Worm (Caenorhabditis elegans) whole organism, L4/young adult: ENCODE measurements around the gene K12H6.12.

ENCODE experiments used
- W03F9.2 ChIP-seq: fragments of 150-350 bp; optimal IDR thresholded peaks from 2 replicates; lab custom pipeline; 2014; ENCODE audit warnings: missing biosample characterization, missing genetic modification characterization
- dao-5 ChIP-seq: sonication (generic microtip); optimal IDR thresholded peaks from 2 replicates; lab custom pipeline; 2016; ENCODE audit warnings: missing genotype, missing genetic modification characterization, moderate library complexity, missing compliant biosample characterization
- him-1 ChIP-seq: sonication (generic microtip); optimal IDR thresholded peaks from 2 replicates; lab custom pipeline; 2016; ENCODE audit warnings: missing genotype, missing genetic modification reagents, missing genetic modification characterization, missing compliant biosample characterization

ce11 chrII:2779253-2779652 lies 28.7 kb upstream of the K12H6.12 start, which contains the start of gene F08D12.3:
- TF ChIP-seq him-1 (tag; lab: Kevin White, UChicago) (no peak), dao-5 (no peak), W03F9.2 (no peak)
